Fruit fly (Drosophila melanogaster) whole organism, embryonic: ENCODE data around the gene CG12147.

Experiments used
- CG1024 ChIP-seq: fragments of 200-800 bp; sonication (Bioruptor generic); IDR thresholded peaks from 2 replicates; pipeline ENCODE4 v1.3.6; 2022; ENCODE audit warnings: missing biosample characterization, missing genetic modification characterization
- CG10267 ChIP-seq: fragments of 200-800 bp; sonication (Bioruptor generic); optimal IDR thresholded peaks from 2 replicates; lab custom pipeline; 2018; ENCODE audit warnings: missing biosample characterization, mild to moderate bottlenecking, missing genetic modification characterization, moderate library complexity
- CG10321 ChIP-seq: fragments of 200-800 bp; sonication (Bioruptor generic); IDR thresholded peaks from 2 replicates; pipeline ENCODE4 v1.3.6; 2022; ENCODE audit warnings: missing biosample characterization, missing genetic modification characterization
- CG12071 ChIP-seq: fragments of 200-800 bp; sonication (Bioruptor generic); optimal IDR thresholded peaks from 3 replicates; lab custom pipeline; 2018; ENCODE audit warnings: missing biosample characterization, mild to moderate bottlenecking, missing genetic modification characterization
- CG13624 ChIP-seq: fragments of 200-800 bp; sonication (Bioruptor generic); optimal IDR thresholded peaks from 2 replicates; lab custom pipeline; 2016; ENCODE audit warnings: missing biosample characterization, missing genetic modification characterization
- CG14441 ChIP-seq: fragments of 200-800 bp; sonication (Bioruptor generic); IDR thresholded peaks from 2 replicates; pipeline ENCODE4 v1.3.6; 2022; ENCODE audit warnings: missing biosample characterization, missing genetic modification characterization
- CG15479 ChIP-seq: fragments of 200-800 bp; sonication (Bioruptor generic); optimal IDR thresholded peaks from 3 replicates; lab custom pipeline; 2019; ENCODE audit warnings: missing biosample characterization, mild to moderate bottlenecking, missing genetic modification characterization, moderate library complexity
- CG1602 ChIP-seq: fragments of 200-800 bp; sonication (Bioruptor generic); optimal IDR thresholded peaks from 3 replicates; lab custom pipeline; 2016; ENCODE audit warnings: missing biosample characterization, missing genetic modification characterization
- CG17328 ChIP-seq: fragments of 200-800 bp; sonication (Bioruptor generic); IDR thresholded peaks from 2 replicates; pipeline ENCODE4 v1.3.6; 2022; ENCODE audit warnings: missing biosample characterization, missing genetic modification characterization
- CG17568 ChIP-seq: fragments of 200-800 bp; sonication (Bioruptor generic); optimal IDR thresholded peaks from 2 replicates; lab custom pipeline; 2018; ENCODE audit warnings: missing biosample characterization, mild to moderate bottlenecking, missing genetic modification characterization, moderate library complexity
- CG17612 ChIP-seq: fragments of 200-800 bp; sonication (Bioruptor generic); IDR thresholded peaks from 2 replicates; pipeline ENCODE4 v1.3.6; 2022; ENCODE audit warnings: missing biosample characterization, missing genetic modification characterization
- CG18764 ChIP-seq: fragments of 200-800 bp; sonication (Bioruptor generic); optimal IDR thresholded peaks from 3 replicates; lab custom pipeline; 2016; ENCODE audit warnings: missing biosample characterization, missing genetic modification characterization
- CG31441 ChIP-seq: fragments of 200-800 bp; sonication (Bioruptor generic); IDR thresholded peaks from 2 replicates; pipeline ENCODE4 v1.3.6; 2022; ENCODE audit warnings: missing biosample characterization, missing genetic modification characterization
- CG32767 ChIP-seq: fragments of 200-800 bp; sonication (Bioruptor generic); IDR thresholded peaks from 2 replicates; pipeline ENCODE4 v1.3.6; 2022; ENCODE audit warnings: missing biosample characterization, missing genetic modification characterization
- CG33557 ChIP-seq: fragments of 200-800 bp; sonication (Bioruptor generic); optimal IDR thresholded peaks from 2 replicates; lab custom pipeline; 2019; ENCODE audit warnings: missing biosample characterization, mild to moderate bottlenecking, missing genetic modification characterization, moderate library complexity
- CG3995 ChIP-seq: fragments of 200-800 bp; sonication (Bioruptor generic); optimal IDR thresholded peaks from 3 replicates; lab custom pipeline; 2016; ENCODE audit warnings: missing biosample characterization, missing genetic modification characterization
- CG6654 ChIP-seq: fragments of 200-800 bp; sonication (Bioruptor generic); optimal IDR thresholded peaks from 2 replicates; lab custom pipeline; 2017; ENCODE audit warnings: missing biosample characterization, mild to moderate bottlenecking, missing genetic modification characterization
- CG7928 ChIP-seq: fragments of 200-800 bp; sonication (Bioruptor generic); optimal IDR thresholded peaks from 2 replicates; lab custom pipeline; 2017; ENCODE audit warnings: missing biosample characterization, mild to moderate bottlenecking, missing genetic modification characterization
- CG8281 ChIP-seq: fragments of 200-800 bp; sonication (Bioruptor generic); optimal IDR thresholded peaks from 2 replicates; lab custom pipeline; 2018; ENCODE audit warnings: missing biosample characterization, mild to moderate bottlenecking, missing genetic modification characterization, moderate library complexity
- CG8388 ChIP-seq: fragments of 200-800 bp; sonication (Bioruptor generic); optimal IDR thresholded peaks from 2 replicates; lab custom pipeline; 2019; ENCODE audit warnings: missing biosample characterization, mild to moderate bottlenecking, missing genetic modification characterization, moderate library complexity
- CG9817 ChIP-seq: fragments of 200-800 bp; sonication (Bioruptor generic); optimal IDR thresholded peaks from 2 replicates; lab custom pipeline; 2018; ENCODE audit warnings: missing biosample characterization, mild to moderate bottlenecking, missing genetic modification characterization, moderate library complexity
- Chrac-16 ChIP-seq: fragments of 200-800 bp; sonication (Bioruptor generic); optimal IDR thresholded peaks from 3 replicates; lab custom pipeline; 2016; ENCODE audit warnings: missing biosample characterization, missing genetic modification characterization
- Deaf1 ChIP-seq: fragments of 200-800 bp; optimal IDR thresholded peaks from 3 replicates; lab custom pipeline; 2019; ENCODE audit warnings: missing biosample characterization, mild to moderate bottlenecking, missing genetic modification characterization, moderate library complexity
- Dp ChIP-seq: fragments of 200-800 bp; sonication (Bioruptor generic); optimal IDR thresholded peaks from 2 replicates; lab custom pipeline; 2018; ENCODE audit warnings: missing biosample characterization, mild to moderate bottlenecking, missing genetic modification characterization, moderate library complexity
- Fer2 ChIP-seq: fragments of 200-800 bp; sonication (Bioruptor generic); optimal IDR thresholded peaks from 2 replicates; lab custom pipeline; 2018; ENCODE audit warnings: missing biosample characterization, mild to moderate bottlenecking, missing genetic modification characterization, moderate library complexity
- Hand ChIP-seq: fragments of 200-800 bp; sonication (Bioruptor generic); optimal IDR thresholded peaks from 2 replicates; lab custom pipeline; 2017; ENCODE audit warnings: mild to moderate bottlenecking, missing biosample characterization, missing genetic modification reagents, missing genetic modification characterization
- Mrtf ChIP-seq: fragments of 200-800 bp; sonication (Bioruptor generic); IDR thresholded peaks from 3 replicates; pipeline ENCODE4 v1.3.6; 2022; ENCODE audit warnings: missing biosample characterization, missing genetic modification characterization
- Myb ChIP-seq: fragments of 200-800 bp; sonication (Bioruptor generic); optimal IDR thresholded peaks from 2 replicates; lab custom pipeline; 2016; ENCODE audit warnings: missing biosample characterization, missing genetic modification characterization
- Opbp ChIP-seq: fragments of 200-800 bp; sonication (Bioruptor generic); IDR thresholded peaks from 3 replicates; pipeline ENCODE4 v1.3.6; 2022; ENCODE audit warnings: missing biosample characterization, missing genetic modification characterization; ENCODE audit not compliant: partially characterized antibody
- al ChIP-seq: fragments of 200-800 bp; sonication (Bioruptor generic); IDR thresholded peaks from 2 replicates; pipeline ENCODE4 v1.3.6; 2022; ENCODE audit warnings: missing biosample characterization, missing genetic modification characterization
- ara ChIP-seq: fragments of 200-800 bp; sonication (Bioruptor generic); IDR thresholded peaks from 2 replicates; pipeline ENCODE4 v1.3.6; 2022; ENCODE audit warnings: missing biosample characterization, missing genetic modification characterization
- bcd ChIP-seq: fragments of 200-800 bp; sonication (Bioruptor generic); optimal IDR thresholded peaks from 2 replicates; lab custom pipeline; 2017; ENCODE audit warnings: missing biosample characterization, mild to moderate bottlenecking, missing genetic modification characterization
- crc ChIP-seq: fragments of 200-800 bp; sonication (Bioruptor generic); optimal IDR thresholded peaks from 2 replicates; lab custom pipeline; 2016; ENCODE audit warnings: missing biosample characterization, missing genetic modification characterization
- fd96Cb ChIP-seq: fragments of 200-800 bp; sonication (Bioruptor generic); optimal IDR thresholded peaks from 2 replicates; lab custom pipeline; 2018; ENCODE audit warnings: missing biosample characterization, mild to moderate bottlenecking, missing genetic modification characterization, moderate library complexity
- gce ChIP-seq: fragments of 200-800 bp; sonication (Bioruptor generic); IDR thresholded peaks from 3 replicates; pipeline ENCODE4 v1.3.6; 2022; ENCODE audit warnings: missing biosample characterization, missing genetic modification characterization
- lilli ChIP-seq: fragments of 200-800 bp; sonication (Bioruptor generic); optimal IDR thresholded peaks from 3 replicates; lab custom pipeline; 2016; ENCODE audit warnings: missing biosample characterization, missing genetic modification characterization
- pan ChIP-seq, 4 experiments: fragments of >200 bp in 3 of 4; fragments of 200-800 bp in 1 of 4; sonication (Bioruptor generic) in 1 of 4; optimal IDR thresholded peaks in 3 of 4; IDR thresholded peaks in 1 of 4; 2 replicates each; pipeline versions ENCODE4 v1.3.6 to Lab custom; 2017 to 2022; ENCODE audit warnings: missing biosample characterization in 2 of 4, missing genetic modification characterization in 2 of 4, mixed read lengths in 1 of 4
- pfk ChIP-seq: fragments of 200-800 bp; sonication (Bioruptor generic); optimal IDR thresholded peaks from 2 replicates; lab custom pipeline; 2018; ENCODE audit warnings: missing biosample characterization, mild to moderate bottlenecking, missing genetic modification characterization, moderate library complexity
- pros ChIP-seq: fragments of 200-800 bp; sonication (Bioruptor generic); optimal IDR thresholded peaks from 3 replicates; lab custom pipeline; 2019; ENCODE audit warnings: missing biosample characterization, mild to moderate bottlenecking, missing genetic modification characterization, moderate library complexity
- schlank ChIP-seq: fragments of 200-800 bp; sonication (Bioruptor generic); optimal IDR thresholded peaks from 2 replicates; lab custom pipeline; 2018; ENCODE audit warnings: missing biosample characterization, mild to moderate bottlenecking, missing genetic modification characterization
- scrt ChIP-seq: fragments of 200-800 bp; sonication (Bioruptor generic); optimal IDR thresholded peaks from 2 replicates; lab custom pipeline; 2018; ENCODE audit warnings: missing biosample characterization, mild to moderate bottlenecking, missing genetic modification characterization, moderate library complexity
- sens ChIP-seq: fragments of 200-800 bp; sonication (Bioruptor generic); peaks from one replicate; lab custom pipeline; 2016; ENCODE audit warnings: missing biosample characterization, missing genetic modification characterization
- sens-2 ChIP-seq: fragments of 200-800 bp; sonication (Bioruptor generic); IDR thresholded peaks from 2 replicates; pipeline ENCODE4 v1.3.6; 2022; ENCODE audit warnings: missing biosample characterization, missing genetic modification characterization
- slp2 ChIP-seq: fragments of 200-800 bp; sonication (Bioruptor generic); optimal IDR thresholded peaks from 2 replicates; lab custom pipeline; 2016; ENCODE audit warnings: missing biosample characterization, missing genetic modification characterization
- sug ChIP-seq: fragments of 200-800 bp; optimal IDR thresholded peaks from 2 replicates; lab custom pipeline; 2019; ENCODE audit warnings: missing biosample characterization, mild to moderate bottlenecking, missing genetic modification characterization, moderate library complexity
- unc-4 ChIP-seq: fragments of 200-800 bp; sonication (Bioruptor generic); IDR thresholded peaks from 2 replicates; pipeline ENCODE4 v1.3.6; 2022; ENCODE audit warnings: missing biosample characterization, missing genetic modification characterization; ENCODE audit not compliant: partially characterized antibody
- vfl ChIP-seq: fragments of 200-800 bp; sonication (Bioruptor generic); optimal IDR thresholded peaks from 2 replicates; lab custom pipeline; 2016; ENCODE audit warnings: missing biosample characterization, missing genetic modification characterization
- zen ChIP-seq: fragments of 200-800 bp; sonication (Bioruptor generic); optimal IDR thresholded peaks from 3 replicates; lab custom pipeline; 2018; ENCODE audit warnings: missing biosample characterization, mild to moderate bottlenecking, missing genetic modification characterization, moderate library complexity
- zfh1 ChIP-seq: fragments of 200-800 bp; sonication (Bioruptor generic); IDR thresholded peaks from 3 replicates; pipeline ENCODE4 v1.3.6; 2022; ENCODE audit warnings: missing biosample characterization, missing genetic modification characterization

Gene CG12147

dm6 chr3R:5427157-5427556, at the start of gene CG12147:
TSS of gene CG12147 (minus strand) at chr3R:5427257.
- no peak for TF ChIP-seq CG1602
- no peak for TF ChIP-seq Chrac-16 (GFP tag; lab: Kevin White, UChicago)

dm6 chr3R:5474551-5474950, 47.5 kb upstream of the CG12147 start, which contains the start of the genes CG45100, HDAC3 and Hcs:
TSS of gene CG45100 (minus strand) at chr3R:5474600.
TSS of gene HDAC3 (minus strand) at chr3R:5474600.
TSS of gene Hcs (plus strand) at chr3R:5474899.
- TF ChIP-seq bcd (GFP tag; lab: Kevin White, UChicago) = no peak
- TF ChIP-seq CG17328 (GFP tag; lab: Robert Waterston, UW) = no peak
- TF ChIP-seq Dp (GFP tag; lab: Kevin White, UChicago) = peak; percentile 22
- TF ChIP-seq vfl (GFP tag; lab: Kevin White, UChicago) = peak; percentile 61
- TF ChIP-seq gce (GFP tag; lab: Robert Waterston, UW) = no peak
- TF ChIP-seq CG7928 (GFP tag; lab: Kevin White, UChicago) = no peak
- no peak for TF ChIP-seq sug (tag; lab: Kevin White, UChicago)
- no peak for TF ChIP-seq CG32767 (GFP tag; lab: Robert Waterston, UW)
- TF ChIP-seq lilli = peak; percentile 74
- peak; percentile 72 for TF ChIP-seq CG10267 (tag; lab: Kevin White, UChicago)
- no peak for TF ChIP-seq CG8281 (tag; lab: Kevin White, UChicago)
- no peak for TF ChIP-seq CG10321 (GFP tag; lab: Robert Waterston, UW)
- peak; percentile 43 for TF ChIP-seq Myb
- TF ChIP-seq CG9817 (tag; lab: Kevin White, UChicago) = peak; percentile 61
- no peak for TF ChIP-seq CG18764
- no peak for TF ChIP-seq Hand
- no peak for TF ChIP-seq pros (GFP tag; lab: Kevin White, UChicago)
- no peak for TF ChIP-seq CG17612 (GFP tag; lab: Robert Waterston, UW)
- no peak for TF ChIP-seq pan (optimal IDR thresholded peaks at IDR 0.05; lab: Kevin White, UChicago)
- TF ChIP-seq pan (GFP tag; optimal IDR thresholded peaks at IDR 0.05 in 1 of 2, IDR thresholded peaks at IDR 0.05 in 1 of 2) = no peak
- TF ChIP-seq ara (GFP tag; lab: Robert Waterston, UW) = no peak
- TF ChIP-seq CG14441 = peak; percentile 27; the same call in 1 of the 2 replicates
- no peak for TF ChIP-seq crc (GFP tag; lab: Kevin White, UChicago)
- TF ChIP-seq Mrtf = no peak
- TF ChIP-seq CG12071 (GFP tag; lab: Kevin White, UChicago) = no peak
- TF ChIP-seq scrt (GFP tag; lab: Kevin White, UChicago) = no peak
- TF ChIP-seq unc-4 (GFP tag; lab: Robert Waterston, UW) = peak; percentile 84
- TF ChIP-seq CG6654 (GFP tag; lab: Kevin White, UChicago) = no peak
- no peak for TF ChIP-seq CG1024
- no peak for TF ChIP-seq CG17568
- TF ChIP-seq sens-2 = no peak
- TF ChIP-seq CG3995 = peak; percentile 49
- no peak for TF ChIP-seq schlank (tag; lab: Kevin White, UChicago)
- TF ChIP-seq CG15479 (GFP tag; lab: Kevin White, UChicago) = peak; percentile 29
- TF ChIP-seq slp2 (GFP tag; lab: Kevin White, UChicago) = peak; percentile 20
- TF ChIP-seq CG33557 = peak; percentile 16
- no peak for TF ChIP-seq zfh1 (GFP tag; lab: Robert Waterston, UW)
- no peak for TF ChIP-seq pfk (GFP tag; lab: Kevin White, UChicago)
- peak; percentile 72 for TF ChIP-seq CG13624 (GFP tag; lab: Kevin White, UChicago)
- TF ChIP-seq Opbp (GFP tag; lab: Robert Waterston, UW) = peak; percentile 85
- TF ChIP-seq al = peak; percentile 11; the same call in 1 of the 2 replicates
- peak; percentile 73 for TF ChIP-seq zen (tag; lab: Kevin White, UChicago)
- no peak for TF ChIP-seq fd96Cb (tag; lab: Kevin White, UChicago)
- no peak for TF ChIP-seq CG31441 (GFP tag; lab: Robert Waterston, UW)
- no peak for TF ChIP-seq CG8388 (GFP tag; lab: Kevin White, UChicago)
- no peak for TF ChIP-seq Deaf1
- TF ChIP-seq Fer2 = no peak
- peak; percentile 92 for TF ChIP-seq sens
